Worm (Caenorhabditis elegans) whole organism, L1 larva: ENCODE results near the gene T09F3.4.

Experiments used
- C04F5.9 ChIP-seq: sonication (generic microtip); optimal IDR thresholded peaks from 2 replicates; lab custom pipeline; 2016; ENCODE audit warnings: missing genetic modification characterization, missing compliant biosample characterization
- C16A3.4 ChIP-seq: fragments of 150-350 bp; optimal IDR thresholded peaks from 2 replicates; lab custom pipeline; 2014; ENCODE audit warnings: missing biosample characterization, missing genetic modification characterization
- F16B12.6 ChIP-seq: fragments of 150-350 bp; optimal IDR thresholded peaks from 2 replicates; lab custom pipeline; 2014; ENCODE audit warnings: missing biosample characterization, missing genetic modification characterization
- Y116A8C.19 ChIP-seq: sonication (generic microtip); optimal IDR thresholded peaks from 2 replicates; lab custom pipeline; 2016; ENCODE audit warnings: missing compliant biosample characterization, missing genetic modification characterization, borderline replicate concordance
- aha-1 ChIP-seq: fragments of 150-350 bp; optimal IDR thresholded peaks from 2 replicates; lab custom pipeline; 2014; ENCODE audit warnings: missing biosample characterization, missing genetic modification characterization
- ama-1 ChIP-seq: fragments of 150-350 bp; optimal IDR thresholded peaks from 2 replicates; lab custom pipeline; 2014
- blmp-1 ChIP-seq: fragments of 150-350 bp; optimal IDR thresholded peaks from 2 replicates; lab custom pipeline; 2014; ENCODE audit warnings: missing biosample characterization, missing genetic modification characterization
- ceh-8 ChIP-seq: fragments of 200-800 bp; sonication (Bioruptor generic); optimal IDR thresholded peaks from 2 replicates; lab custom pipeline; 2018; ENCODE audit warnings: mild to moderate bottlenecking, missing genetic modification characterization, moderate library complexity, missing compliant biosample characterization
- ceh-82 ChIP-seq, 3 experiments: fragments of 150-350 bp in 1 of 3; sonication (generic microtip) in 2 of 3; optimal IDR thresholded peaks; 2 replicates each; lab custom pipeline; 2014 to 2017; ENCODE audit warnings: missing biosample characterization in 3 of 3, missing genetic modification characterization in 3 of 3
- ceh-88 ChIP-seq: fragments of 200-800 bp; sonication (Bioruptor generic); IDR thresholded peaks from 2 replicates; pipeline ENCODE4 v1.3.6; 2022; ENCODE audit warnings: missing genetic modification characterization, missing compliant biosample characterization
- ceh-90 ChIP-seq: sonication (generic microtip); optimal IDR thresholded peaks from 2 replicates; lab custom pipeline; 2016; ENCODE audit warnings: missing genetic modification characterization, missing compliant biosample characterization
- dpl-1 ChIP-seq, 3 experiments: fragments of 150-350 bp in 2 of 3; sonication (generic microtip) in 1 of 3; optimal IDR thresholded peaks; 2 replicates each; lab custom pipeline; 2014 to 2017; ENCODE audit warnings: missing biosample characterization in 3 of 3, missing genetic modification characterization in 3 of 3, missing genetic modification reagents in 3 of 3
- dsc-1 ChIP-seq: sonication (generic microtip); optimal IDR thresholded peaks from 2 replicates; lab custom pipeline; 2016; ENCODE audit warnings: mild to moderate bottlenecking, missing genetic modification characterization, missing compliant biosample characterization
- efl-1 ChIP-seq, 4 experiments: fragments of 150-350 bp; optimal IDR thresholded peaks in 3 of 4; peaks in 1 of 4; 1 replicate in 1 of 4; 2 replicates in 3 of 4; lab custom pipeline; 2014; ENCODE audit warnings: missing biosample characterization in 2 of 4, missing genetic modification characterization in 2 of 4, missing genetic modification reagents in 2 of 4
- efl-3 ChIP-seq: fragments of 200-800 bp; sonication (Bioruptor generic); optimal IDR thresholded peaks from 2 replicates; lab custom pipeline; 2018; ENCODE audit warnings: mild to moderate bottlenecking, missing genetic modification characterization, missing compliant biosample characterization
- egl-13 ChIP-seq: sonication (generic microtip); optimal IDR thresholded peaks from 2 replicates; lab custom pipeline; 2016; ENCODE audit warnings: missing genotype, missing genetic modification reagents, missing genetic modification characterization, missing compliant biosample characterization
- elt-3 ChIP-seq, 6 experiments: fragments of 150-350 bp in 1 of 6; sonication (generic microtip); optimal IDR thresholded peaks; 2 replicates each; lab custom pipeline; 2017 to 2018; ENCODE audit warnings: missing biosample characterization in 6 of 6, missing genetic modification characterization in 6 of 6, inconsistent platforms in 1 of 6
- ets-5 ChIP-seq: fragments of 200-800 bp; sonication (Bioruptor generic); IDR thresholded peaks from 2 replicates; pipeline ENCODE4 v1.3.6; 2022; ENCODE audit warnings: missing genetic modification characterization, missing compliant biosample characterization
- fkh-4 ChIP-seq: sonication (generic microtip); optimal IDR thresholded peaks from 2 replicates; lab custom pipeline; 2016; ENCODE audit warnings: missing compliant biosample characterization, missing genetic modification characterization, borderline replicate concordance
- fos-1 ChIP-seq: fragments of 150-350 bp; optimal IDR thresholded peaks from 2 replicates; lab custom pipeline; 2014; ENCODE audit warnings: missing biosample characterization, missing genetic modification characterization
- grh-1 ChIP-seq: fragments of 200-800 bp; sonication (Bioruptor generic); IDR thresholded peaks from 2 replicates; pipeline ENCODE4 v1.3.6; 2022; ENCODE audit warnings: missing genetic modification reagents, missing genetic modification characterization, missing compliant biosample characterization
- hlh-17 ChIP-seq: fragments of 200-800 bp; sonication (Bioruptor generic); optimal IDR thresholded peaks from 2 replicates; lab custom pipeline; 2018; ENCODE audit warnings: missing genetic modification characterization, mild to moderate bottlenecking, missing compliant biosample characterization, moderate library complexity, borderline replicate concordance
- hlh-4 ChIP-seq: sonication (generic microtip); optimal IDR thresholded peaks from 2 replicates; lab custom pipeline; 2016; ENCODE audit warnings: mild to moderate bottlenecking, missing genetic modification characterization, missing compliant biosample characterization
- irx-1 ChIP-seq: sonication (generic microtip); optimal IDR thresholded peaks from 2 replicates; lab custom pipeline; 2016; ENCODE audit warnings: missing genetic modification characterization, missing compliant biosample characterization
- isw-1 ChIP-seq: fragments of 200-800 bp; sonication (Bioruptor generic); IDR thresholded peaks from 2 replicates; pipeline ENCODE4 v1.3.6; 2022; ENCODE audit warnings: missing genetic modification characterization, missing compliant biosample characterization
- lin-15B ChIP-seq: fragments of 150-350 bp; sonication (generic microtip); optimal IDR thresholded peaks from 3 replicates; lab custom pipeline; 2014; ENCODE audit warnings: missing biosample characterization, missing genetic modification characterization
- lin-35 ChIP-seq, 2 experiments: fragments of 150-350 bp; optimal IDR thresholded peaks; 2 replicates each; lab custom pipeline; 2014; ENCODE audit warnings: missing biosample characterization in 2 of 2, missing genetic modification characterization in 2 of 2, missing genetic modification reagents in 2 of 2
- lsy-2 ChIP-seq, 2 experiments: fragments of 150-350 bp; optimal IDR thresholded peaks; 2 replicates each; lab custom pipeline; 2014; ENCODE audit warnings: missing biosample characterization in 2 of 2, missing genetic modification characterization in 2 of 2
- mab-9 ChIP-seq: fragments of 200-800 bp; sonication (Bioruptor generic); IDR thresholded peaks from 2 replicates; pipeline ENCODE4 v1.3.6; 2022; ENCODE audit warnings: missing genetic modification reagents, missing genetic modification characterization, missing compliant biosample characterization
- mdl-1 ChIP-seq, 2 experiments: fragments of 150-350 bp; optimal IDR thresholded peaks; 2 replicates each; lab custom pipeline; 2014 to 2017; ENCODE audit warnings: missing biosample characterization in 2 of 2, missing genetic modification characterization in 2 of 2, inconsistent platforms in 1 of 2
- mep-1 ChIP-seq: fragments of 150-350 bp; optimal IDR thresholded peaks from 2 replicates; lab custom pipeline; 2014; ENCODE audit warnings: missing biosample characterization, missing genetic modification characterization
- nhr-20 ChIP-seq: sonication (generic microtip); optimal IDR thresholded peaks from 2 replicates; lab custom pipeline; 2016; ENCODE audit warnings: mild to moderate bottlenecking, missing genetic modification characterization, missing compliant biosample characterization
- nhr-237 ChIP-seq: fragments of 150-350 bp; optimal IDR thresholded peaks from 2 replicates; lab custom pipeline; 2014; ENCODE audit warnings: missing biosample characterization, missing genetic modification characterization
- nhr-47 ChIP-seq: sonication (generic microtip); optimal IDR thresholded peaks from 2 replicates; lab custom pipeline; 2016; ENCODE audit warnings: mild to moderate bottlenecking, missing genetic modification characterization, moderate library complexity, missing compliant biosample characterization
- nhr-71 ChIP-seq: sonication (generic microtip); optimal IDR thresholded peaks from 2 replicates; lab custom pipeline; 2016; ENCODE audit warnings: mild to moderate bottlenecking, missing genetic modification characterization, moderate library complexity, missing compliant biosample characterization
- nhr-76 ChIP-seq: sonication (generic microtip); optimal IDR thresholded peaks from 2 replicates; lab custom pipeline; 2017; ENCODE audit warnings: missing biosample characterization, missing genetic modification characterization
- nhr-77 ChIP-seq: fragments of 150-350 bp; optimal IDR thresholded peaks from 2 replicates; lab custom pipeline; 2014; ENCODE audit warnings: missing biosample characterization, missing genetic modification characterization
- nhr-85 ChIP-seq: sonication (generic microtip); peaks from one replicate; lab custom pipeline; 2016; ENCODE audit warnings: missing genetic modification characterization, inconsistent platforms, missing compliant biosample characterization
- pag-3 ChIP-seq: sonication (generic microtip); optimal IDR thresholded peaks from 2 replicates; lab custom pipeline; 2017; ENCODE audit warnings: missing genetic modification characterization, mild to moderate bottlenecking, missing compliant biosample characterization, antibody characterized with exemption, borderline replicate concordance; ENCODE audit not compliant: insufficient read depth
- rnt-1 ChIP-seq: sonication (generic microtip); optimal IDR thresholded peaks from 2 replicates; lab custom pipeline; 2016; ENCODE audit warnings: mild to moderate bottlenecking, missing genetic modification characterization, moderate library complexity, missing compliant biosample characterization
- skn-1 ChIP-seq: fragments of 150-350 bp; optimal IDR thresholded peaks from 2 replicates; lab custom pipeline; 2014; ENCODE audit warnings: missing biosample characterization, missing genetic modification characterization
- snpc-4 ChIP-seq: fragments of 150-350 bp; optimal IDR thresholded peaks from 2 replicates; lab custom pipeline; 2014; ENCODE audit warnings: missing biosample characterization, missing genetic modification characterization
- snu-23 ChIP-seq: sonication (generic microtip); optimal IDR thresholded peaks from 2 replicates; lab custom pipeline; 2016; ENCODE audit warnings: missing genetic modification characterization, missing compliant biosample characterization
- sptf-1 ChIP-seq: fragments of 150-350 bp; optimal IDR thresholded peaks from 2 replicates; lab custom pipeline; 2014; ENCODE audit warnings: missing biosample characterization, missing genetic modification characterization
- sup-37 ChIP-seq: fragments of 200-800 bp; sonication (Bioruptor generic); optimal IDR thresholded peaks from 2 replicates; lab custom pipeline; 2018; ENCODE audit warnings: mild to moderate bottlenecking, missing genetic modification characterization, missing compliant biosample characterization
- tbx-2 ChIP-seq: sonication (generic microtip); optimal IDR thresholded peaks from 2 replicates; lab custom pipeline; 2016; ENCODE audit warnings: missing genetic modification characterization, missing compliant biosample characterization
- tlp-1 ChIP-seq: fragments of 150-350 bp; optimal IDR thresholded peaks from 2 replicates; lab custom pipeline; 2014; ENCODE audit warnings: missing biosample characterization, missing genetic modification characterization
- unc-130 ChIP-seq: fragments of 150-350 bp; optimal IDR thresholded peaks from 2 replicates; lab custom pipeline; 2017; ENCODE audit warnings: missing biosample characterization, missing genetic modification characterization, inconsistent platforms
- unc-30 ChIP-seq: sonication (generic microtip); optimal IDR thresholded peaks from 2 replicates; lab custom pipeline; 2017; ENCODE audit warnings: missing biosample characterization, missing genetic modification characterization
- vab-15 ChIP-seq: sonication (generic microtip); optimal IDR thresholded peaks from 2 replicates; lab custom pipeline; 2017; ENCODE audit warnings: missing genotype, mild to moderate bottlenecking, missing genetic modification characterization, missing compliant biosample characterization
- xbp-1 ChIP-seq: sonication (generic microtip); optimal IDR thresholded peaks from 2 replicates; lab custom pipeline; 2016; ENCODE audit warnings: missing genetic modification characterization, missing compliant biosample characterization
- ztf-4 ChIP-seq: fragments of 150-350 bp; optimal IDR thresholded peaks from 2 replicates; lab custom pipeline; 2014; ENCODE audit warnings: missing biosample characterization, missing genetic modification characterization

The T09F3.4 gene

ce11 chrII:10350487-10350886 lies 45.0 kb upstream of the T09F3.4 start, which contains the start of gene C07E3.9:
TSS of gene C07E3.9 (plus strand) at chrII:10350756.
- no peak for TF ChIP-seq nhr-237 (tag; lab: Kevin White, UChicago)
- TF ChIP-seq pag-3, result no peak
- no peak for TF ChIP-seq sup-37 (GFP tag; lab: Kevin White, UChicago)
- 0 out of 2 replicates have a peak, but pooled peaks have one; percentile 8 for TF ChIP-seq isw-1 (GFP tag; lab: Robert Waterston, UW)
- TF ChIP-seq nhr-77 (tag; lab: Kevin White, UChicago), result no peak
- no peak for TF ChIP-seq nhr-47 (tag; lab: Kevin White, UChicago)
- TF ChIP-seq nhr-85, result no peak
- TF ChIP-seq aha-1 (tag; lab: Kevin White, UChicago), result no peak
- peak in 2 of 3 experiments; percentile 23 to 24 for TF ChIP-seq ceh-82 (tag; optimal IDR thresholded peaks at IDR 0.05; lab: Kevin White, UChicago)
- no peak for TF ChIP-seq grh-1 (GFP tag; lab: Robert Waterston, UW)
- TF ChIP-seq lin-15B (tag; lab: Kevin White, UChicago), result peak; percentile 41
- peak; percentile 11 for TF ChIP-seq nhr-71 (tag; lab: Kevin White, UChicago)
- TF ChIP-seq snu-23 (GFP tag; lab: Kevin White, UChicago), result peak; percentile 50
- peak; percentile 27 to 81 for TF ChIP-seq lsy-2 (tag; optimal IDR thresholded peaks at IDR 0.05; lab: Kevin White, UChicago)
- peak; percentile 39; the same call in 1 of the 2 replicates for TF ChIP-seq mab-9 (GFP tag; lab: Robert Waterston, UW)
- peak; percentile 94 to 97 for TF ChIP-seq efl-1 (optimal IDR thresholded peaks at IDR 0.05; lab: Kevin White, UChicago)
- peak; percentile 94 to 99 for TF ChIP-seq efl-1 (GFP tag; optimal IDR thresholded peaks at IDR 0.05 in 1 of 2; lab: Kevin White, UChicago)
- TF ChIP-seq dpl-1 (GFP tag; optimal IDR thresholded peaks at IDR 0.05; lab: Kevin White, UChicago), result peak; percentile 90 to 96 (median 93)
- TF ChIP-seq nhr-76, result no peak
- TF ChIP-seq dsc-1 (tag; lab: Kevin White, UChicago), result no peak
- peak; percentile 18 for TF ChIP-seq blmp-1
- peak; percentile 33 for TF ChIP-seq F16B12.6 (tag; lab: Kevin White, UChicago)
- peak; percentile 39 for TF ChIP-seq rnt-1
- peak; percentile 28 for TF ChIP-seq fos-1 (tag; lab: Kevin White, UChicago)
- peak; percentile 28 for TF ChIP-seq skn-1
- TF ChIP-seq C16A3.4 (tag; lab: Kevin White, UChicago), result peak; percentile 41
- peak; percentile 94 to 98 for TF ChIP-seq lin-35 (GFP tag; optimal IDR thresholded peaks at IDR 0.05; lab: Kevin White, UChicago)
- peak; percentile 27 for TF ChIP-seq unc-130 (tag; lab: Kevin White, UChicago)
- no peak for TF ChIP-seq hlh-4 (tag; lab: Kevin White, UChicago)
- TF ChIP-seq elt-3 (tag; optimal IDR thresholded peaks at IDR 0.05; lab: Kevin White, UChicago), result peak in 1 of 6 experiments; percentile 21
- no peak for TF ChIP-seq Y116A8C.19 (tag; lab: Kevin White, UChicago)
- TF ChIP-seq nhr-20, result peak; percentile 20
- TF ChIP-seq ceh-90 (tag; lab: Kevin White, UChicago), result no peak
- TF ChIP-seq vab-15, result no peak
- no peak for TF ChIP-seq irx-1 (tag; lab: Kevin White, UChicago)
- no peak for TF ChIP-seq sptf-1
- TF ChIP-seq ets-5 (GFP tag; lab: Robert Waterston, UW), result no peak
- peak; percentile 28 for TF ChIP-seq xbp-1 (tag; lab: Kevin White, UChicago)
- no peak for TF ChIP-seq efl-3 (GFP tag; lab: Kevin White, UChicago)
- TF ChIP-seq C04F5.9, result no peak
- no peak for TF ChIP-seq ama-1 (lab: Kevin White, UChicago)

DNA sequence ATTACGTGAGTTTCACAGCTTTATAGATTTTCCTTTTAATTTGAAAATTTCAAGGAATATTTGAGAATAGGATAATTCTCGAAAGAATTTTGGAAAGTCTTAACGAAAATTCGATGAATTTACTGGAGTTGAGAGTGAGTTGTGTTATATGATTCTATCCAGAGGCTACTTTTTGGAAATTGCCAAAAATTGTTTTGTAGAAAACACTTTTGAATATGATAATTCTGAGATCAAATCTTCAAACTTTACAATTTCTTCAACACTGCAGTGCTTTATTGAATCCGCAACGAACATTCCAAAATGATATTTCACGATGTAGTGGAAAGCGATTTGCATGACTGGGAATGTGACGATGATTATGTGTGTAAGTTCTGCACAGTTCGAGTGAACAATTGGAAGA lies 43.5 kb upstream of the T09F3.4 start, which contains the start of gene C07E3.8:
C07E3.8 (plus strand) TSS at position 301 of the 400 bp plus-strand sequence.
- TF ChIP-seq ztf-4 (tag; lab: Kevin White, UChicago) (no peak), ceh-8 (GFP tag; lab: Kevin White, UChicago) (no peak), fkh-4 (tag; lab: Kevin White, UChicago) (no peak), snpc-4 (no peak), mep-1 (tag; lab: Kevin White, UChicago) (no peak), hlh-4 (tag; lab: Kevin White, UChicago) (no peak), unc-30 (tag; lab: Kevin White, UChicago) (no peak), tlp-1 (tag; lab: Kevin White, UChicago) (no peak), nhr-20 (no peak), nhr-76 (no peak), tbx-2 (tag; lab: Kevin White, UChicago) (no peak), ceh-88 (GFP tag; lab: Robert Waterston, UW) (no peak), hlh-17 (GFP tag; lab: Kevin White, UChicago) (no peak), C16A3.4 (tag; lab: Kevin White, UChicago) (no peak), mdl-1 (tag; optimal IDR thresholded peaks at IDR 0.05; lab: Kevin White, UChicago) (no peak), egl-13 (tag; lab: Kevin White, UChicago) (no peak), aha-1 (tag; lab: Kevin White, UChicago) (no peak), skn-1 (no peak), F16B12.6 (tag; lab: Kevin White, UChicago) (no peak), C04F5.9 (no peak)
